ENCODE assay signal across 7 worm cellular contexts in genomic region chrIII:10881996-10882395, ce11.
A peak's percentile ranks its signal among the peaks of the same experiment; 100 is the strongest.
TF ChIP-seq lines count a peak whose summit lies in the region.

No protein-coding gene starts in this region.

TF ChIP-seq in whole organism, L1 larva, 84 proteins besides CTCF, POLR2A, EP300 and RAD21 (continues in another document):
- TF ChIP-seq ama-1 (optimal IDR thresholded peaks at IDR 0.05; lab: Kevin White, UChicago), result no peak
- no peak for TF ChIP-seq fkh-10 (GFP tag; optimal IDR thresholded peaks at IDR 0.05; lab: Kevin White, UChicago)
- no peak for TF ChIP-seq fkh-4 (tag; optimal IDR thresholded peaks at IDR 0.05; lab: Kevin White, UChicago; ENCODE audit: borderline replicate concordance)
- no peak for TF ChIP-seq rnt-1 (tag; optimal IDR thresholded peaks at IDR 0.05; lab: Kevin White, UChicago)
- TF ChIP-seq mef-2 (tag; optimal IDR thresholded peaks at IDR 0.05; lab: Kevin White, UChicago), result no peak
- TF ChIP-seq Y116A8C.19 (tag; optimal IDR thresholded peaks at IDR 0.05; lab: Kevin White, UChicago; ENCODE audit: borderline replicate concordance), result no peak
- TF ChIP-seq nhr-19 (GFP tag; conservative IDR thresholded peaks at IDR 0.05; lab: Robert Waterston, UW), result peak; percentile 74
- peak; percentile 56 for TF ChIP-seq fos-1 (tag; optimal IDR thresholded peaks at IDR 0.05; lab: Kevin White, UChicago)
- peak; percentile 89 for TF ChIP-seq mep-1 (tag; optimal IDR thresholded peaks at IDR 0.05; lab: Kevin White, UChicago)
- TF ChIP-seq lin-39 (tag; optimal IDR thresholded peaks at IDR 0.05; lab: Kevin White, UChicago), result peak; percentile 74
- peak; percentile 18 for TF ChIP-seq hpl-2 (GFP tag; optimal IDR thresholded peaks at IDR 0.05; lab: Kevin White, UChicago)
- TF ChIP-seq ztf-11 (tag; optimal IDR thresholded peaks at IDR 0.05; lab: Kevin White, UChicago), result peak in 1 of 2 experiments; percentile 48

TF ChIP-seq in whole organism, L2 larva, 48 proteins besides CTCF, POLR2A, EP300 and RAD21 (continues in another document):
- no peak for TF ChIP-seq skn-1 (tag; optimal IDR thresholded peaks at IDR 0.05; lab: Kevin White, UChicago)
- peak; percentile 82 for TF ChIP-seq unc-55 (GFP tag; optimal IDR thresholded peaks at IDR 0.05; lab: Kevin White, UChicago)
- peak; percentile 60 for TF ChIP-seq crh-2 (tag; optimal IDR thresholded peaks at IDR 0.05; lab: Kevin White, UChicago)
- peak; percentile 24 for TF ChIP-seq snpc-4 (tag; optimal IDR thresholded peaks at IDR 0.05; lab: Kevin White, UChicago)
- peak; percentile 39 for TF ChIP-seq F13H6.1 (tag; optimal IDR thresholded peaks at IDR 0.05; lab: Kevin White, UChicago)
- TF ChIP-seq nhr-129 (tag; optimal IDR thresholded peaks at IDR 0.05; lab: Kevin White, UChicago), result peak; percentile 34
- peak; percentile 77 for TF ChIP-seq gmeb-1 (tag; optimal IDR thresholded peaks at IDR 0.05; lab: Kevin White, UChicago)
- TF ChIP-seq zag-1 (tag; optimal IDR thresholded peaks at IDR 0.05; lab: Kevin White, UChicago), result no peak
- no peak for TF ChIP-seq ceh-16 (tag; optimal IDR thresholded peaks at IDR 0.05; lab: Kevin White, UChicago)
- no peak for TF ChIP-seq aly-2 (tag; optimal IDR thresholded peaks at IDR 0.05; lab: Kevin White, UChicago)
- no peak for TF ChIP-seq elt-3 (tag; optimal IDR thresholded peaks at IDR 0.05; lab: Kevin White, UChicago)
- TF ChIP-seq nhr-21 (tag; optimal IDR thresholded peaks at IDR 0.05; lab: Kevin White, UChicago), result peak; percentile 52
- peak; percentile 62 for TF ChIP-seq lin-13 (GFP tag; optimal IDR thresholded peaks at IDR 0.05; lab: Kevin White, UChicago)
- TF ChIP-seq sma-3 (GFP tag; optimal IDR thresholded peaks at IDR 0.05; lab: Kevin White, UChicago), result peak; percentile 82

TF ChIP-seq in whole organism, L3 larva, 47 proteins besides CTCF, POLR2A, EP300 and RAD21 (continues in another document):
- TF ChIP-seq fkh-2 (tag; optimal IDR thresholded peaks at IDR 0.05; lab: Kevin White, UChicago) (no peak), daf-12 (tag; optimal IDR thresholded peaks at IDR 0.05; lab: Kevin White, UChicago) (no peak), ceh-16 (tag; optimal IDR thresholded peaks at IDR 0.05; lab: Kevin White, UChicago) (no peak), lsy-12 (tag; optimal IDR thresholded peaks at IDR 0.05; lab: Kevin White, UChicago) (no peak), unc-62 (GFP tag; optimal IDR thresholded peaks at IDR 0.05; lab: Kevin White, UChicago) (no peak), lin-15B (tag; optimal IDR thresholded peaks at IDR 0.05; lab: Kevin White, UChicago) (peak; percentile 90), nhr-237 (tag; optimal IDR thresholded peaks at IDR 0.05; lab: Kevin White, UChicago) (no peak), R02D3.7 (tag; optimal IDR thresholded peaks at IDR 0.05; lab: Kevin White, UChicago) (peak; percentile 6), nfya-1 (tag; optimal IDR thresholded peaks at IDR 0.05; lab: Kevin White, UChicago; ENCODE audit: insufficient read depth) (peak; percentile 77), snpc-4 (tag; optimal IDR thresholded peaks at IDR 0.05; lab: Kevin White, UChicago) (peak; percentile 46), fos-1 (tag; optimal IDR thresholded peaks at IDR 0.05; lab: Kevin White, UChicago) (no peak), nhr-12 (tag; optimal IDR thresholded peaks at IDR 0.05; lab: Kevin White, UChicago) (no peak), pqm-1 (tag; optimal IDR thresholded peaks at IDR 0.05; lab: Kevin White, UChicago) (peak; percentile 5), zag-1 (tag; optimal IDR thresholded peaks at IDR 0.05; lab: Kevin White, UChicago) (no peak)

TF ChIP-seq in whole organism, L4 larva, 104 proteins besides CTCF, POLR2A, EP300 and RAD21 (continues in another document):
- TF ChIP-seq ctbp-1 (GFP tag; IDR thresholded peaks at IDR 0.05; lab: Robert Waterston, UW), result no peak
- TF ChIP-seq dmd-8 (GFP tag; IDR thresholded peaks at IDR 0.05; lab: Robert Waterston, UW), result no peak
- TF ChIP-seq ZK337.2 (GFP tag; IDR thresholded peaks at IDR 0.05; lab: Robert Waterston, UW), result no peak
- TF ChIP-seq pqm-1 (tag; optimal IDR thresholded peaks at IDR 0.05; lab: Kevin White, UChicago), result no peak
- TF ChIP-seq mdt-29 (GFP tag; IDR thresholded peaks at IDR 0.05; lab: Robert Waterston, UW), result no peak
- no peak for TF ChIP-seq cey-2 (tag; optimal IDR thresholded peaks at IDR 0.05; lab: Kevin White, UChicago; ENCODE audit: borderline replicate concordance, insufficient read depth)
- no peak for TF ChIP-seq daf-8 (GFP tag; IDR thresholded peaks at IDR 0.05; lab: Robert Waterston, UW)
- TF ChIP-seq ZK546.5 (tag; optimal IDR thresholded peaks at IDR 0.05; lab: Kevin White, UChicago), result no peak
- TF ChIP-seq nhr-28 (tag; optimal IDR thresholded peaks at IDR 0.05; lab: Kevin White, UChicago), result no peak
- TF ChIP-seq R02D3.7 (tag; optimal IDR thresholded peaks at IDR 0.05; lab: Kevin White, UChicago), result no peak
- no peak for TF ChIP-seq snpc-4 (tag; optimal IDR thresholded peaks at IDR 0.05; lab: Kevin White, UChicago)
- TF ChIP-seq nhr-25 (tag; optimal IDR thresholded peaks at IDR 0.05; lab: Kevin White, UChicago; ENCODE audit: borderline replicate concordance, insufficient read depth), result no peak
- TF ChIP-seq ceh-82 (tag; optimal IDR thresholded peaks at IDR 0.05; lab: Kevin White, UChicago), result no peak
- TF ChIP-seq nhr-11 (tag; optimal IDR thresholded peaks at IDR 0.05; lab: Kevin White, UChicago), result peak; percentile 24

TF ChIP-seq in whole organism, late embryonic, 69 proteins besides CTCF, POLR2A, EP300 and RAD21:
- peak; percentile 24 for TF ChIP-seq unc-55 (GFP tag; optimal IDR thresholded peaks at IDR 0.05; lab: Kevin White, UChicago)
- no peak for TF ChIP-seq odd-2 (tag; optimal IDR thresholded peaks at IDR 0.05; lab: Kevin White, UChicago)
- peak; percentile 9 for TF ChIP-seq ceh-48 (tag; optimal IDR thresholded peaks at IDR 0.05; lab: Kevin White, UChicago)
- peak; percentile 59 for TF ChIP-seq nfya-1 (tag; optimal IDR thresholded peaks at IDR 0.05; lab: Kevin White, UChicago)
- TF ChIP-seq lin-11 (tag; optimal IDR thresholded peaks at IDR 0.05; lab: Kevin White, UChicago), result no peak
- peak; percentile 39 for TF ChIP-seq ceh-31 (tag; optimal IDR thresholded peaks at IDR 0.05; lab: Kevin White, UChicago)
- TF ChIP-seq unc-42 (tag; optimal IDR thresholded peaks at IDR 0.05; lab: Kevin White, UChicago), result peak; percentile 87
- peak; percentile 8 for TF ChIP-seq ceh-18 (tag; optimal IDR thresholded peaks at IDR 0.05; lab: Kevin White, UChicago)

TF ChIP-seq in whole organism, mixed stage, embryonic, 35 proteins besides CTCF, POLR2A, EP300 and RAD21:
- TF ChIP-seq mep-1 (tag; optimal IDR thresholded peaks at IDR 0.05; lab: Kevin White, UChicago), result peak; percentile 26
- no peak for TF ChIP-seq unc-39 (tag; optimal IDR thresholded peaks at IDR 0.05; lab: Kevin White, UChicago)
- TF ChIP-seq ces-1 (GFP tag; optimal IDR thresholded peaks at IDR 0.05; lab: Kevin White, UChicago), result peak; percentile 77
- no peak for TF ChIP-seq bed-3 (GFP tag; optimal IDR thresholded peaks at IDR 0.05; lab: Kevin White, UChicago)
- TF ChIP-seq lsy-2 (tag; optimal IDR thresholded peaks at IDR 0.05; lab: Kevin White, UChicago), result peak; percentile 24
- no peak for TF ChIP-seq ceh-43 (GFP tag; optimal IDR thresholded peaks at IDR 0.05; lab: Kevin White, UChicago)
- peak; percentile 7 for TF ChIP-seq M03D4.4 (tag; optimal IDR thresholded peaks at IDR 0.05; lab: Kevin White, UChicago)
- TF ChIP-seq lin-32 (GFP tag; optimal IDR thresholded peaks at IDR 0.05; lab: Kevin White, UChicago), result no peak
- peak; percentile 52 for TF ChIP-seq pha-4 (tag; optimal IDR thresholded peaks at IDR 0.05; lab: Kevin White, UChicago)
- no peak for TF ChIP-seq ztf-11 (tag; optimal IDR thresholded peaks at IDR 0.05; lab: Kevin White, UChicago)
- TF ChIP-seq lin-13 (tag; optimal IDR thresholded peaks at IDR 0.05; lab: Kevin White, UChicago), result peak; percentile 47

TF ChIP-seq in whole organism, young adult, 124 proteins besides CTCF, POLR2A, EP300 and RAD21:
- no peak for TF ChIP-seq egrh-3 (GFP tag; IDR thresholded peaks at IDR 0.05; lab: Robert Waterston, UW)
- no peak for TF ChIP-seq xnd-1 (tag; optimal IDR thresholded peaks at IDR 0.05; lab: Kevin White, UChicago)
- TF ChIP-seq lin-35 (GFP tag; optimal IDR thresholded peaks at IDR 0.05; lab: Kevin White, UChicago), result peak in 1 of 3 experiments; percentile 13
- no peak for TF ChIP-seq aptf-2 (GFP tag; conservative IDR thresholded peaks at IDR 0.05; lab: Robert Waterston, UW)
- TF ChIP-seq Y95B8A.8 (GFP tag; IDR thresholded peaks at IDR 0.05; lab: Robert Waterston, UW), result no peak
- TF ChIP-seq hmg-1.2 (GFP tag; IDR thresholded peaks at IDR 0.05; lab: Robert Waterston, UW), result peak; percentile 97
- no peak for TF ChIP-seq snpc-4 (GFP tag; optimal IDR thresholded peaks at IDR 0.05; lab: Kevin White, UChicago)
- TF ChIP-seq snpc-4 (tag; optimal IDR thresholded peaks at IDR 0.05; lab: Kevin White, UChicago), result peak in 1 of 4 experiments; percentile 29
- TF ChIP-seq nfya-1 (tag; optimal IDR thresholded peaks at IDR 0.05; lab: Kevin White, UChicago; ENCODE audit: borderline replicate concordance, insufficient read depth), result no peak
- TF ChIP-seq rpc-1 (optimal IDR thresholded peaks at IDR 0.05; lab: Kevin White, UChicago), result no peak
- TF ChIP-seq rpc-1 (tag; optimal IDR thresholded peaks at IDR 0.05; lab: Kevin White, UChicago), result no peak
- peak; percentile 56 for TF ChIP-seq madf-6 (GFP tag; IDR thresholded peaks at IDR 0.05; lab: Robert Waterston, UW)
- TF ChIP-seq ceh-100 (GFP tag; IDR thresholded peaks at IDR 0.05; lab: Robert Waterston, UW), result no peak
- peak; percentile 6 for TF ChIP-seq lin-54 (GFP tag; optimal IDR thresholded peaks at IDR 0.05; lab: Kevin White, UChicago)
- TF ChIP-seq athp-1 (tag; optimal IDR thresholded peaks at IDR 0.05; lab: Kevin White, UChicago), result peak; percentile 1
- TF ChIP-seq egl-44 (GFP tag; IDR thresholded peaks at IDR 0.05; lab: Robert Waterston, UW), result no peak
- TF ChIP-seq mcd-1 (GFP tag; IDR thresholded peaks at IDR 0.05; lab: Robert Waterston, UW), result peak; percentile 94
- TF ChIP-seq F33H1.4 (GFP tag; IDR thresholded peaks at IDR 0.05; lab: Robert Waterston, UW), result peak; percentile 43
- TF ChIP-seq lsy-27 (tag; optimal IDR thresholded peaks at IDR 0.05; lab: Kevin White, UChicago; ENCODE audit: borderline replicate concordance, insufficient read depth), result no peak
- peak; percentile 3 for TF ChIP-seq F23B12.7 (tag; optimal IDR thresholded peaks at IDR 0.05; lab: Kevin White, UChicago; ENCODE audit: insufficient read depth)
- no peak for TF ChIP-seq F52B5.7 (tag; optimal IDR thresholded peaks at IDR 0.05; lab: Kevin White, UChicago)
- no peak for TF ChIP-seq mxl-1 (tag; optimal IDR thresholded peaks at IDR 0.05; lab: Kevin White, UChicago)
- no peak for TF ChIP-seq ztf-18 (tag; optimal IDR thresholded peaks at IDR 0.05; lab: Kevin White, UChicago)
- no peak for TF ChIP-seq dpl-1 (GFP tag; optimal IDR thresholded peaks at IDR 0.05; lab: Kevin White, UChicago)
- peak; percentile 42 for TF ChIP-seq attf-5 (GFP tag; optimal IDR thresholded peaks at IDR 0.05; lab: Kevin White, UChicago)
- TF ChIP-seq lag-1 (GFP tag; IDR thresholded peaks at IDR 0.05; lab: Robert Waterston, UW), result no peak
